Worm (Caenorhabditis elegans) whole organism, L2 larva: Measurements from ENCODE around the gene kin-5.

Source experiments
- R02D3.7 ChIP-seq: fragments of 150-350 bp; optimal IDR thresholded peaks from 2 replicates; lab custom pipeline; 2014; ENCODE audit warnings: missing biosample characterization, missing genetic modification characterization
- aly-2 ChIP-seq: fragments of 150-350 bp; optimal IDR thresholded peaks from 2 replicates; lab custom pipeline; 2014; ENCODE audit warnings: missing biosample characterization, missing genetic modification characterization
- ama-1 ChIP-seq: fragments of 150-350 bp; optimal IDR thresholded peaks from 2 replicates; lab custom pipeline; 2018; ENCODE audit warnings: inconsistent platforms
- lin-39 ChIP-seq: fragments of 150-350 bp; optimal IDR thresholded peaks from 2 replicates; lab custom pipeline; 2014; ENCODE audit warnings: missing biosample characterization, missing genetic modification reagents, missing genetic modification characterization
- mdl-1 ChIP-seq, 2 experiments: fragments of 150-350 bp in 1 of 2; sonication (generic microtip) in 1 of 2; optimal IDR thresholded peaks; 2 replicates each; lab custom pipeline; 2017; ENCODE audit warnings: missing biosample characterization in 2 of 2, missing genetic modification characterization in 2 of 2
- nhr-10 ChIP-seq: sonication (generic microtip); optimal IDR thresholded peaks from 2 replicates; lab custom pipeline; 2017; ENCODE audit warnings: missing biosample characterization, missing genetic modification characterization
- nhr-11 ChIP-seq: fragments of 150-350 bp; optimal IDR thresholded peaks from 2 replicates; lab custom pipeline; 2014; ENCODE audit warnings: missing biosample characterization, missing genetic modification characterization
- nhr-12 ChIP-seq: fragments of 150-350 bp; optimal IDR thresholded peaks from 2 replicates; lab custom pipeline; 2014; ENCODE audit warnings: missing biosample characterization, missing genetic modification characterization
- skn-1 ChIP-seq: sonication (generic microtip); optimal IDR thresholded peaks from 2 replicates; lab custom pipeline; 2017; ENCODE audit warnings: missing biosample characterization, missing genetic modification characterization
- snpc-4 ChIP-seq: fragments of 150-350 bp; optimal IDR thresholded peaks from 2 replicates; lab custom pipeline; 2014; ENCODE audit warnings: missing biosample characterization, missing genetic modification characterization
- unc-39 ChIP-seq: fragments of 150-350 bp; optimal IDR thresholded peaks from 2 replicates; lab custom pipeline; 2014; ENCODE audit warnings: missing biosample characterization, missing genetic modification characterization
- zag-1 ChIP-seq: fragments of 150-350 bp; optimal IDR thresholded peaks from 2 replicates; lab custom pipeline; 2014; ENCODE audit warnings: missing biosample characterization, missing genetic modification characterization
- ztf-11 ChIP-seq: sonication (generic microtip); optimal IDR thresholded peaks from 2 replicates; lab custom pipeline; 2017; ENCODE audit warnings: missing biosample characterization, missing genetic modification characterization

DNA sequence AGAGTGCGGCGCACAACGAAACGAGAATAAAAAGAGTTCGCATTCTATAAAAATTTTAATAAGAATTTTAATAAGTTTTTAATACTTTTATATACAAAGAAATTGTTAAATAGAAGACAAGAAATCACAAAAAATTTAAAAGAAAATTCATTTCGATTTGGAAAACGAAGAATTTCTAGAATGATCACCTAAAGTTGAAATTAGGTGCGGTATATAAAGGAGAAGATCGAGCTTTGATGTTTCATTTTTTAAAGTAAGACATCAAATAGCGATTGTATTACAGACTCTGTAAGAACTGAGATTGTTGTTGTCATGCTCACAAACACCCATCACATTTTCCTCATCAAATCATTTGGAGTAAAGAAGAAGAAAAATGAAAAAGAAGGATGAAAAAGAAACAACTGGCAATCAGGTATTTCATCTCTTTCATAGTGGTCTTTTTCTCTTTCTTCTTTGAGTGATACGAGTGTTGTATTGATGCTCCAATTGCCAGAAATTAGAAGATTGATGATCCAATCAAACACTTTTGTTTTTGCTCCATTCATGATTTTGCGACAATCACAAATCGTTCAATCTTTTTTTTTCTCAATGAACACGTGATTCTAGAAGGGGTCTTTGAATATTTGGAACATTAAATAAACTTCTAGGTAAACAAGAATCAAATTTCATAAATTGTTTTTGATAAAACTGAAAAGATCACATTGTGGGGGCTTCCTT is 40.6 kb downstream of the kin-5 start, which contains the start of gene dur-1:
- TF ChIP-seq aly-2 (no peak), mdl-1 (tag; optimal IDR thresholded peaks at IDR 0.05; lab: Kevin White, UChicago) (no peak), zag-1 (tag; lab: Kevin White, UChicago) (no peak), ama-1 (lab: Kevin White, UChicago) (no peak), nhr-12 (tag; lab: Kevin White, UChicago) (no peak), unc-39 (tag; lab: Kevin White, UChicago) (no peak), snpc-4 (tag; lab: Kevin White, UChicago) (no peak), ztf-11 (no peak), skn-1 (tag; lab: Kevin White, UChicago) (no peak), nhr-11 (no peak), lin-39 (tag; lab: Kevin White, UChicago) (peak; percentile 38), R02D3.7 (tag; lab: Kevin White, UChicago) (no peak), nhr-10 (tag; lab: Kevin White, UChicago) (no peak)
